Worm (Caenorhabditis elegans): ENCODE data around the gene sax-7.
"Not testable (repeated sequence)": the region's sequence is repeated elsewhere in the genome, so short reads cannot be mapped to it uniquely, and the experiment has no call there.

The sax-7 gene

ce11 chrIV:8113161-8113560 is 50.7 kb downstream of the sax-7 start, which contains the start of gene Y42H9AR.1:
Gene Y42H9AR.1 (plus strand): TSS chrIV:8113393.
- peak; percentile 61 for TF ChIP-seq W03F9.2 (tag; optimal IDR thresholded peaks at IDR 0.05)
- no peak for TF ChIP-seq him-1 (tag; optimal IDR thresholded peaks at IDR 0.05)

- no peak for TF ChIP-seq W03F9.2 (tag; optimal IDR thresholded peaks at IDR 0.05)
- no peak for TF ChIP-seq dao-5 (tag; optimal IDR thresholded peaks at IDR 0.05)
- TF ChIP-seq him-1 (tag; optimal IDR thresholded peaks at IDR 0.05): no peak
Measured at ce11 chrIV:8114535-8114934, 52.1 kb downstream of the sax-7 start.

- TF ChIP-seq dao-5 (tag; optimal IDR thresholded peaks at IDR 0.05) (no peak), him-1 (tag; optimal IDR thresholded peaks at IDR 0.05) (no peak), W03F9.2 (tag; optimal IDR thresholded peaks at IDR 0.05) (no peak)
Measured at ce11 chrIV:8115462-8115861, 53.0 kb downstream of the sax-7 start, which contains the start of gene irld-8. Gene irld-8 (plus strand): TSS chrIV:8115762.

- TF ChIP-seq him-1 (tag; optimal IDR thresholded peaks at IDR 0.05) (no peak), W03F9.2 (tag; optimal IDR thresholded peaks at IDR 0.05) (no peak), dao-5 (tag; optimal IDR thresholded peaks at IDR 0.05) (no peak)
Measured at ce11 chrIV:8118790-8119189, 56.3 kb downstream of the sax-7 start, which contains the start of gene F42G8.8. Gene F42G8.8 (plus strand): TSS chrIV:8119090.

- TF ChIP-seq him-1, dao-5, W03F9.2 (tag; optimal IDR thresholded peaks at IDR 0.05): not testable (repeated sequence)
Measured at ce11 chrIV:8122349-8122748, 59.9 kb downstream of the sax-7 start, which contains the start of gene erp-44.3. Gene erp-44.3 (plus strand): TSS chrIV:8122649.

ce11 chrIV:8126902-8127301 is 64.4 kb downstream of the sax-7 start, which contains the start of gene ceph-41:
Gene ceph-41 (plus strand): TSS chrIV:8127202.
- no peak for TF ChIP-seq dao-5 (tag; optimal IDR thresholded peaks at IDR 0.05)
- TF ChIP-seq W03F9.2 (tag; optimal IDR thresholded peaks at IDR 0.05): no peak
- no peak for TF ChIP-seq him-1 (tag; optimal IDR thresholded peaks at IDR 0.05)

- TF ChIP-seq W03F9.2 (tag; optimal IDR thresholded peaks at IDR 0.05): no peak
- no peak for TF ChIP-seq dao-5 (tag; optimal IDR thresholded peaks at IDR 0.05)
- TF ChIP-seq him-1 (tag; optimal IDR thresholded peaks at IDR 0.05): no peak
Measured at ce11 chrIV:8127430-8127829, 65.0 kb downstream of the sax-7 start.

- TF ChIP-seq W03F9.2 (tag; optimal IDR thresholded peaks at IDR 0.05): no peak
- no peak for TF ChIP-seq him-1 (tag; optimal IDR thresholded peaks at IDR 0.05)
- no peak for TF ChIP-seq dao-5 (tag; optimal IDR thresholded peaks at IDR 0.05)
Measured at ce11 chrIV:8130131-8130611, 67.7 kb downstream of the sax-7 start, which contains the start of the genes ndub-11 and moc-3. Gene ndub-11 (minus strand): TSS chrIV:8130231. Gene moc-3 (plus strand): TSS chrIV:8130561.

ce11 chrIV:8133536-8133935 is 71.1 kb downstream of the sax-7 start, which contains the start of gene sph-1:
Gene sph-1 (minus strand): TSS chrIV:8133558.
- TF ChIP-seq dao-5 (tag; optimal IDR thresholded peaks at IDR 0.05) (no peak), W03F9.2 (tag; optimal IDR thresholded peaks at IDR 0.05) (peak; percentile 44)

Measured in whole organism, L4/young adult.